Worm (Caenorhabditis elegans) whole organism, young adult: Measurements from ENCODE around the gene Y62H9A.1.

ENCODE experiments used
- B0035.1 ChIP-seq: sonication (generic microtip); optimal IDR thresholded peaks from 2 replicates; lab custom pipeline; 2016; ENCODE audit warnings: missing genetic modification characterization, mild to moderate bottlenecking, missing compliant biosample characterization, missing genotype, missing genetic modification reagents
- C17E4.6 ChIP-seq: fragments of 200-800 bp; sonication (Bioruptor generic); IDR thresholded peaks from 2 replicates; pipeline ENCODE4 v1.3.6; 2022; ENCODE audit warnings: missing genetic modification reagents, missing genetic modification characterization, missing compliant biosample characterization
- D2030.7 ChIP-seq: fragments of 200-800 bp; sonication (Bioruptor generic); IDR thresholded peaks from 2 replicates; pipeline ENCODE4 v1.3.6; 2022; ENCODE audit warnings: missing genetic modification reagents, missing genetic modification characterization, missing compliant biosample characterization
- F22D6.2 ChIP-seq: sonication (generic microtip); optimal IDR thresholded peaks from 2 replicates; lab custom pipeline; 2016; ENCODE audit warnings: mild to moderate bottlenecking, missing genetic modification characterization, missing compliant biosample characterization
- F37B4.10 ChIP-seq: fragments of 200-800 bp; sonication (Bioruptor generic); IDR thresholded peaks from 2 replicates; pipeline ENCODE4 v1.3.6; 2022; ENCODE audit warnings: missing genetic modification characterization, missing compliant biosample characterization
- F52B5.7 ChIP-seq: sonication (generic microtip); optimal IDR thresholded peaks from 2 replicates; lab custom pipeline; 2016; ENCODE audit warnings: mild to moderate bottlenecking, missing genetic modification characterization, missing compliant biosample characterization
- F57A8.1 ChIP-seq: fragments of 200-800 bp; sonication (Bioruptor generic); optimal IDR thresholded peaks from 2 replicates; lab custom pipeline; 2018; ENCODE audit warnings: mild to moderate bottlenecking, missing genetic modification characterization, moderate library complexity, missing compliant biosample characterization
- K12H6.12 ChIP-seq: fragments of 200-800 bp; sonication (Bioruptor generic); optimal IDR thresholded peaks from 2 replicates; lab custom pipeline; 2018; ENCODE audit warnings: mild to moderate bottlenecking, missing genetic modification characterization, missing compliant biosample characterization
- T26A5.8 ChIP-seq: sonication (generic microtip); optimal IDR thresholded peaks from 2 replicates; lab custom pipeline; 2016; ENCODE audit warnings: missing genetic modification characterization, missing compliant biosample characterization
- Y53G8AR.9 ChIP-seq: fragments of 200-800 bp; sonication (Bioruptor generic); conservative IDR thresholded peaks from 2 replicates; pipeline ENCODE4 v1.3.6; 2022; ENCODE audit warnings: missing genetic modification reagents, missing genetic modification characterization, missing compliant biosample characterization
- aptf-3 ChIP-seq: fragments of 200-800 bp; sonication (Bioruptor generic); IDR thresholded peaks from 2 replicates; pipeline ENCODE4 v1.3.6; 2022; ENCODE audit warnings: missing genetic modification characterization, missing compliant biosample characterization
- athp-1 ChIP-seq: sonication (generic microtip); optimal IDR thresholded peaks from 2 replicates; lab custom pipeline; 2017; ENCODE audit warnings: mild to moderate bottlenecking, missing genetic modification characterization, missing compliant biosample characterization
- ceh-40 ChIP-seq: fragments of 200-800 bp; sonication (Bioruptor generic); IDR thresholded peaks from 2 replicates; pipeline ENCODE4 v1.3.6; 2022; ENCODE audit warnings: missing genetic modification characterization, missing compliant biosample characterization
- ceh-58 ChIP-seq: fragments of 200-800 bp; sonication (Bioruptor generic); IDR thresholded peaks from 2 replicates; pipeline ENCODE4 v1.3.6; 2022; ENCODE audit warnings: missing genetic modification characterization, missing compliant biosample characterization
- chd-7 ChIP-seq: sonication (generic microtip); optimal IDR thresholded peaks from 2 replicates; lab custom pipeline; 2016; ENCODE audit warnings: mild to moderate bottlenecking, missing genetic modification characterization, moderate library complexity, missing compliant biosample characterization
- dox-1 ChIP-seq: fragments of 200-800 bp; sonication (Bioruptor generic); IDR thresholded peaks from 2 replicates; pipeline ENCODE4 v1.3.6; 2022; ENCODE audit warnings: missing genetic modification reagents, missing genetic modification characterization, missing compliant biosample characterization
- dpff-1 ChIP-seq: sonication (generic microtip); optimal IDR thresholded peaks from 2 replicates; lab custom pipeline; 2017; ENCODE audit warnings: mild to moderate bottlenecking, missing genetic modification characterization, missing compliant biosample characterization
- egrh-3 ChIP-seq: fragments of 200-800 bp; sonication (Bioruptor generic); IDR thresholded peaks from 2 replicates; pipeline ENCODE4 v1.3.6; 2022; ENCODE audit warnings: missing genetic modification reagents, missing genetic modification characterization, missing compliant biosample characterization
- gei-17 ChIP-seq: fragments of 200-800 bp; sonication (Bioruptor generic); optimal IDR thresholded peaks from 2 replicates; lab custom pipeline; 2018; ENCODE audit warnings: mild to moderate bottlenecking, missing genetic modification characterization, missing compliant biosample characterization
- hmg-1.2 ChIP-seq: fragments of 200-800 bp; sonication (Bioruptor generic); IDR thresholded peaks from 2 replicates; pipeline ENCODE4 v1.3.6; 2022; ENCODE audit warnings: missing genetic modification reagents, missing genetic modification characterization, missing compliant biosample characterization
- hrde-1 ChIP-seq: sonication (generic microtip); optimal IDR thresholded peaks from 2 replicates; lab custom pipeline; 2016; ENCODE audit warnings: missing genetic modification characterization, mild to moderate bottlenecking, missing compliant biosample characterization, moderate library complexity, missing genotype, missing genetic modification reagents, borderline replicate concordance
- lin-40 ChIP-seq: sonication (generic microtip); optimal IDR thresholded peaks from 2 replicates; lab custom pipeline; 2016; ENCODE audit warnings: missing genetic modification characterization, mild to moderate bottlenecking, missing compliant biosample characterization, missing genotype, missing genetic modification reagents
- lir-1 ChIP-seq: fragments of 200-800 bp; sonication (Bioruptor generic); conservative IDR thresholded peaks from 2 replicates; pipeline ENCODE4 v1.3.6; 2022; ENCODE audit warnings: missing genetic modification reagents, missing genetic modification characterization, missing compliant biosample characterization
- madf-6 ChIP-seq: fragments of 200-800 bp; sonication (Bioruptor generic); IDR thresholded peaks from 2 replicates; pipeline ENCODE4 v1.3.6; 2022; ENCODE audit warnings: missing genetic modification reagents, missing genetic modification characterization, missing compliant biosample characterization
- mcd-1 ChIP-seq: fragments of 200-800 bp; sonication (Bioruptor generic); IDR thresholded peaks from 2 replicates; pipeline ENCODE4 v1.3.6; 2022; ENCODE audit warnings: missing genetic modification reagents, missing genetic modification characterization, missing compliant biosample characterization
- nfya-2 ChIP-seq: fragments of 200-800 bp; sonication (Bioruptor generic); IDR thresholded peaks from 2 replicates; pipeline ENCODE4 v1.3.6; 2022; ENCODE audit warnings: missing genetic modification reagents, missing genetic modification characterization, missing compliant biosample characterization
- nfyb-1 ChIP-seq: fragments of 200-800 bp; sonication (Bioruptor generic); IDR thresholded peaks from 2 replicates; pipeline ENCODE4 v1.3.6; 2022; ENCODE audit warnings: missing genetic modification reagents, missing genetic modification characterization, missing compliant biosample characterization
- nhr-179 ChIP-seq: sonication (generic microtip); optimal IDR thresholded peaks from 2 replicates; lab custom pipeline; 2016; ENCODE audit warnings: mild to moderate bottlenecking, missing genetic modification characterization, missing compliant biosample characterization
- nhr-27 ChIP-seq: fragments of 200-800 bp; sonication (Bioruptor generic); optimal IDR thresholded peaks from 2 replicates; lab custom pipeline; 2018; ENCODE audit warnings: mild to moderate bottlenecking, missing genetic modification characterization, moderate library complexity, missing compliant biosample characterization
- rec-8 ChIP-seq, 2 experiments: sonication (generic microtip); optimal IDR thresholded peaks; 2 replicates each; lab custom pipeline; 2016; ENCODE audit warnings: mild to moderate bottlenecking in 2 of 2, missing genetic modification characterization in 2 of 2, missing genetic modification reagents in 2 of 2, missing genotype in 2 of 2, missing biosample characterization in 1 of 2, missing compliant biosample characterization in 1 of 2, moderate library complexity in 1 of 2
- repo-1 ChIP-seq: sonication (generic microtip); optimal IDR thresholded peaks from 2 replicates; lab custom pipeline; 2017; ENCODE audit warnings: mild to moderate bottlenecking, missing genetic modification characterization, missing compliant biosample characterization
- sea-2 ChIP-seq: fragments of 200-800 bp; sonication (Bioruptor generic); IDR thresholded peaks from 2 replicates; pipeline ENCODE4 v1.3.6; 2022; ENCODE audit warnings: missing genetic modification characterization, missing compliant biosample characterization
- snpc-1.1 ChIP-seq: sonication (generic microtip); optimal IDR thresholded peaks from 2 replicates; lab custom pipeline; 2017; ENCODE audit warnings: missing genetic modification characterization, mild to moderate bottlenecking, missing compliant biosample characterization, antibody characterized with exemption, moderate library complexity, missing genotype, missing genetic modification reagents; ENCODE audit not compliant: insufficient read depth
- snpc-1.3 ChIP-seq: sonication (generic microtip); optimal IDR thresholded peaks from 2 replicates; lab custom pipeline; 2017; ENCODE audit warnings: missing genetic modification characterization, mild to moderate bottlenecking, missing compliant biosample characterization, antibody characterized with exemption, moderate library complexity, missing genotype, missing genetic modification reagents; ENCODE audit not compliant: insufficient read depth
- tbp1 ChIP-seq: fragments of 200-800 bp; sonication (Bioruptor generic); optimal IDR thresholded peaks from 2 replicates; lab custom pipeline; 2018; ENCODE audit warnings: mild to moderate bottlenecking, missing genetic modification characterization, missing compliant biosample characterization
- zfh-2 ChIP-seq: fragments of 200-800 bp; sonication (Bioruptor generic); conservative IDR thresholded peaks from 2 replicates; pipeline ENCODE4 v1.3.6; 2022; ENCODE audit warnings: missing genetic modification reagents, missing genetic modification characterization, missing compliant biosample characterization
- ztf-25 ChIP-seq: fragments of 200-800 bp; sonication (Bioruptor generic); IDR thresholded peaks from 2 replicates; pipeline ENCODE4 v1.3.6; 2022; ENCODE audit warnings: missing genetic modification reagents, missing genetic modification characterization, missing compliant biosample characterization

Gene Y62H9A.1

DNA sequence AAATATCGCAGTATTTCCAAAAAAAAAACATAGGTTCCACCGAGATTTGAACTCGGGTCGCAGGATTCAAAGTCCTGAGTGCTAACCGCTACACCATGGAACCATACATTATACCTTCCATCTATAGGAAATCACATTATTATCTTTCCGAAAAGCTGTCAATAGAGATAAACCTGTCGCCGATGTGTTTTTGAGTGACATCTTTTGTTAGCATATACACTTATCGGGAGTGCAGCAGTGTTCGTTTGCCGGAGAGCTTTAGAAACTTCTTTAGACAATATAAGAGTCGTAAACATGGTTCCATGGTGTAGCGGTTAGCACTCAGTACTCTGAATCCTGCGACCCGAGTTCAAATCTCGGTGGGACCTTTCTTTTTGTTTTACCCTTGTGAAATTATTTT is 3.1 kb upstream of the Y62H9A.1 start (continued):
- TF ChIP-seq madf-6 (GFP tag; lab: Robert Waterston, UW), result peak; percentile 19; the same call in 1 of the 2 replicates
- TF ChIP-seq nhr-27 (tag; lab: Kevin White, UChicago), result no peak
- TF ChIP-seq lin-40, result no peak
- 0 out of 2 replicates have a peak, but pooled peaks have one; percentile 48 for TF ChIP-seq ztf-25
- TF ChIP-seq nhr-179 (tag; lab: Kevin White, UChicago), result peak; percentile 10
- TF ChIP-seq, all 124 proteins: peak for 34

DNA sequence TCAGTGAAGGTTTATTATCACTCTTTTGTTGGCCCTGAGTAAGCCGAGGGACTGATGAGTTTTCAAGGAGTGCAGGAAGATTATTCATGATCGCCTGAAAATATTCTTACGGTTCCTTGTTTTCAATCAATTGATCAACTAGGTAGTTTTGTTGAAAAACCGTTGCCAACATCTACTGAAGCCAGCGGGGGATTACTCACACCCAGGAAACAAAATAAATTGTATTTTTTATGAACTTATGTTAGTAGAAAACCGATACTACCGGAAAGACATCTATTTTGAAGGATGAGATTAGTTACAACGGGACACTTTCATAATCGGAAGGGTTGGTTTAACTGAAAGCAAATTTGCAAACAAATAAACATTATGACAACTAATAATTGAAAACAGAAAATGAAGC is 2.8 kb downstream of the Y62H9A.1 start, which contains the start of gene Y62H9A.2:
TSS of gene Y62H9A.2 (minus strand) at position 101 of the 400 bp plus-strand sequence.
- TF ChIP-seq C17E4.6 (no peak), aptf-3 (GFP tag; lab: Robert Waterston, UW) (no peak), nfya-2 (GFP tag; lab: Robert Waterston, UW) (no peak), F22D6.2 (tag; lab: Kevin White, UChicago) (no peak), lir-1 (no peak), sea-2 (no peak), snpc-1.1 (tag; lab: Kevin White, UChicago) (no peak), Y53G8AR.9 (GFP tag; lab: Robert Waterston, UW) (no peak), D2030.7 (no peak), tbp1 (GFP tag; lab: Kevin White, UChicago) (no peak), B0035.1 (tag; lab: Kevin White, UChicago) (no peak), F52B5.7 (no peak), dox-1 (GFP tag; lab: Robert Waterston, UW) (no peak), hmg-1.2 (GFP tag; lab: Robert Waterston, UW) (no peak), athp-1 (tag; lab: Kevin White, UChicago) (no peak), dpff-1 (tag; lab: Kevin White, UChicago) (no peak)

DNA sequence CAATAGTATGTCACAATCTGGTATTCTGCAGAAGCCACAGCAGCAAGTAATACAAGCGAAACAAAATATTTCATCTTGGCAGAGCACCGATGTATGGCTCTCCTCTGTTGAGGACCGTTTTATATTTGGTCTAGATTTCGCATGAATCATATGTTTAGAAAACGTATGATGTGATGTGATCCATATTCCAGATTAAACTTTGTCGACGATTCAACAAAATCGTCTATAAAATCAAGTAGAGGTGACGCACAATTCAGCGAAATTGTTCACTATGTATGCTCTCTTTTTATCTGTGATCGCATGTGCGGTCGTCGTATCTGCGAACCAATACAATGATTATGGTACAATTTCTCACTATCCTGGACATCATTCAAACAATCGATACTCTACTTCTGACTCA is 4.5 kb downstream of the Y62H9A.1 start, which contains the start of the genes Y62H9A.3 and Y62H9A.4:
TSS of gene Y62H9A.3 (minus strand) at position 101 of the 400 bp plus-strand sequence.
TSS of gene Y62H9A.4 (plus strand) at position 256 of the 400 bp plus-strand sequence.
- TF ChIP-seq ceh-40 (no peak), snpc-1.3 (tag; lab: Kevin White, UChicago) (no peak), F57A8.1 (GFP tag; lab: Kevin White, UChicago) (no peak), ceh-58 (GFP tag; lab: Robert Waterston, UW) (no peak), mcd-1 (GFP tag; lab: Robert Waterston, UW) (no peak), rec-8 (tag; optimal IDR thresholded peaks at IDR 0.05; lab: Kevin White, UChicago) (no peak), T26A5.8 (tag; lab: Kevin White, UChicago) (no peak), nfyb-1 (GFP tag; lab: Robert Waterston, UW) (no peak), repo-1 (tag; lab: Kevin White, UChicago) (no peak), chd-7 (tag; lab: Kevin White, UChicago) (no peak), egrh-3 (GFP tag; lab: Robert Waterston, UW) (no peak), F37B4.10 (GFP tag; lab: Robert Waterston, UW) (no peak), zfh-2 (no peak), lir-1 (no peak), snpc-1.1 (tag; lab: Kevin White, UChicago) (no peak), K12H6.12 (tag; lab: Kevin White, UChicago) (no peak), gei-17 (no peak), hrde-1 (no peak)
